Fruit fly (Drosophila melanogaster) whole organism, larva: ENCODE measurements around the gene CG13449.

ENCODE experiments used
- noc ChIP-seq: fragments of 200-800 bp; sonication (Bioruptor generic); optimal IDR thresholded peaks from 3 replicates; lab custom pipeline; 2019; ENCODE audit warnings: missing biosample characterization, mild to moderate bottlenecking, missing genetic modification characterization, moderate library complexity

The CG13449 gene

DNA sequence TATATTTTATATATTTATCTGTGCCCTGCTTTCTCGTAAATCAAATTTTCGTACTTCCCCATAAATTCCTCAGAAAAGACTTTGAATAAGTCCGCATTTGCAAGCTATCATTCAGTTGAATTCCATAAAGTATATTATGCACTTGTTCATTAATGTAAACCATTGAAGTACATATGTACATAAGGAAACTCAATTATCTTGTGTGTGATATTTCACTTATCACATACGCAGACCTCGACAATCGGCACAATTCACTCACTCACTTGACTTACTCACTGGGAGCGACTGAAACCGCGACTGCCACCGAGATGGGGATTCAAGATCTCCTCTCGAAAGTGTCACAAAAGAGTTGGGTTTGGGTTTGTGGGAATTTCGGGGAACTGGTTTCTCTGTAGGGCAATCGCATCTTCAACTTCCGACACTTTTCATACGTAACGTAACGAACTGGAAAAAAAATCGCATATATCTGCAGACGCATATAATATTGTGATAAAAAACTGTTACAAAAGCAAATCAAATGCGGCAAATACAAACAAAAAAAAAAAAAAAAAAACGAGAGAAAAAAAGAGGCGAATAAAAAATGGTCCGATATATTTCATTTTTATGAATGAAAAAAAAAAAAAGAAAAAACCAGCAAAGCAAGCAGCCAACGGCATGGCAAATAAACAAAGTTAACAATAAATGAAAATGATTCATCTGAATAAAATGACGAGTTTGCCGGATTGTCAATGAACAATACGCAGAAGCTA lies 15.4 kb downstream of the CG13449 start:
- TF ChIP-seq noc (tag; lab: Kevin White, UChicago), result no peak

DNA sequence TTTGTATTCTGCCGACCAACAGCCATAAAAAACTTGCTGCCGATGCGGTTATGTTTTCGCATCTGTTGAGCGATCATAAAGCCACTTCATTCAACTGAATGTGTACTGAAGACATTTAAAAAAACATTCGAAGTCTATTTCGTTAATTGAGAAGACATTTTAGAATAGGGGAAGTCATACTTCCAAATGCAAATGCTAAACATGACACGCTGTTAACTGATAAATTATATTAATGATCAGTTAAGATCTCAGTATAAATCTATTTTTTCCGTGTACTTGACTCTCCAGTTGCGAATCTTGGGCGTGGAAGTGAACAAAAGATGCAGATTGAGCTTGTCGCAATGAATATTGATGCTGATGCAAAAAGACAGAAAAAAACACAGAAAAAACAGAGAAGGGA lies 16.6 kb downstream of the CG13449 start:
- TF ChIP-seq noc (tag; lab: Kevin White, UChicago), result no peak

DNA sequence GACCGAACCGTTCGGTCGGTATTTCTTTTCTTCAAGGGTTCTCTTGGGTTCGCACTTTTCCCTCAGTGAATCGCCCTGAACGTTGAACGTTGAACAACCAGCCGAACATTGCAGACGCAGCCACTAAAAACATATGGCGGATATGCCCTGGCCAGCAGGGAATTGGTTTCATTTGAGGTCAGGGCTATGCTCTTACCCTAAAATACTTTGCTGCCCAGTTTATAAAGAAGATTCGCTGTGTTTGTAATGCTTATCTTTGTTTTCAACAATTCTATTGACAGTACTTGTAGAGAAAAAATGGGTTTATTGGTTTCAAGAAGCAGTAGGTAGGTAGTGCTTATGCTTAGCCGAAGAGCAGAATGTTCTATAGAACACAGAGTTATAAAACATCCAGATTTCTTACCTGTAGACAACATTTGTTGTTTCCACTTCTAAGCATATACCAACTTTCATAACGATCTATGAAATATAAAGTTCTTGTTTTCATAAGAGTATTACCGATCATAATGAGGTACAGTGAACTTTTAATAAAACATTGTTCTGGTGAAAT lies 17.4 kb downstream of the CG13449 start:
- no peak for TF ChIP-seq noc (tag; lab: Kevin White, UChicago)

DNA sequence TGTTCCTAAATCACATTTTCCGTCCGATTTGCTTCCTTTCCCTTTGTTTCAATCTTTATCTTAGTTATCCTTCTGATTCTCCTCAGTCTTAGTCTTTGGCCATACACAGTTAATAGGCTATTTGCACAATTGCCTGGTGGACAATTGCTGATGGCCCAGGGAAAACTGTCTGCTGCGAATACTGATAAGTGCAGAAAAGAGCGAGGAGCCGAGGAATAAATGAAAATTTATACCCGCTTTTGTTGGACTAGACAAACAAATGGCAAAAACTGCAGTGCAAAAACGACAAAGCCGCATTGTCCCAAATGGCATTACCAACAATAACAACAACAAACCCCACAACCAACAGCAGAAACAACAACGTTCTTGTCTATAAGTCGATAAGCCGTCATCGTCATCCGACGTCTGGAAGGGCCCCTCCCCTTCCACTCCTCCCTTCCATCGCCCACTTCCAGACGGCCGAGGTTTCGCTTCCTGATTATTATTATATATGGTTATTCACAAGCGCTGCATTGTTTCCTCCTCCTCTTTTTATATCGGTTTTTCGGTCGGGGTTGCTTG lies 18.5 kb downstream of the CG13449 start:
- TF ChIP-seq noc (tag; lab: Kevin White, UChicago), result no peak

DNA sequence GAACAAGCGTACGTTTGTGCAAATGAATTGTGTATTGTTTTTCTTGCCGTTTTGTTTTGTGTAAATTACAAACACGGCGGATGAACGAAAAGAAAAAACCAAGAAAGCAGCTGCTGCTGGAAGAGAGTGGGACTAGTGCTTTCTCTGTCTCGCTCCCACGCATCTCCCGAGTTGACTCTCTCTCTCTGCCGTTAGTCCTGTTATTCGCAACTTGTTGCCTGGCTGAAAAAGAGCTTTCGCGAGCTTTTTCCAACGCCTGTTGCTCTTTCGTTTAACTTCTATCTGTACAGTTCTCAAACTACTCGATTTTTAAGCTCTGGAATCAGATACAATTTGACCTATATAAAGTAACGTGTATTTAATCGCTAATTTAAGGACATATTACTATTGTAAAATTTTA lies 19.2 kb downstream of the CG13449 start:
- no peak for TF ChIP-seq noc (tag; lab: Kevin White, UChicago)

DNA sequence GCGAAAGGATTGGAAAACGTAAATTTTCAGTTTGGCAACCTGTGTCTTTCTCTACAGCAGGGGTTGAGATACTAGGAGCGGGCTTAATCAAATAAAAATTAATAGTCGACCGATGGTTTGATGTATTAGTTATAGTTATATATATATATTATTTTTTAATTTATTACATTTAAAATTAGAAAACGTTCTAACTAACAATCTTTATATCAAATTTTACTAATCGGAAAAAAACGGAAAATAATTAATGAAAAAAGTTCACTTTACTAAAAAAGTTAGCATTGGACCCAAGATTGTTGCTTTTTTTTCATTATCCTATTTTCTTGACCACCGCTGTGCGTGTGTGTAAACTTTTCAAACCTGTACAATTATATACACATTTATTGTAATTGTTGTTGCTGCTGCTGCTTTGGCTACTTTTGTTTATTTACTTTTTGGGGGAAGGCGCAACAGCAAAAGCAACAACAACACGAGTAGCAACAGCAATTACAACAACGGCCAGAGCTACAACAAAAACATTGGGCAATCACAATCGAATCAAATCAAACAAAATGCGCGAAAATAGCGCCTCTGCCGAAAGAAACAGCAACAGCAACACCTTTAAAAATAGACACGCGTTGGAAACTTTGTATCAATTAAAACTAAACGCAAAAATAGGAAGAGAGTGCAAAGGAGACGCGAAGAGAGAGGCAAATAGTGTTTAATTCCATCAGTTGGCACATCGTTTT lies 19.9 kb downstream of the CG13449 start:
- peak; percentile 51 for TF ChIP-seq noc (tag; lab: Kevin White, UChicago)

DNA sequence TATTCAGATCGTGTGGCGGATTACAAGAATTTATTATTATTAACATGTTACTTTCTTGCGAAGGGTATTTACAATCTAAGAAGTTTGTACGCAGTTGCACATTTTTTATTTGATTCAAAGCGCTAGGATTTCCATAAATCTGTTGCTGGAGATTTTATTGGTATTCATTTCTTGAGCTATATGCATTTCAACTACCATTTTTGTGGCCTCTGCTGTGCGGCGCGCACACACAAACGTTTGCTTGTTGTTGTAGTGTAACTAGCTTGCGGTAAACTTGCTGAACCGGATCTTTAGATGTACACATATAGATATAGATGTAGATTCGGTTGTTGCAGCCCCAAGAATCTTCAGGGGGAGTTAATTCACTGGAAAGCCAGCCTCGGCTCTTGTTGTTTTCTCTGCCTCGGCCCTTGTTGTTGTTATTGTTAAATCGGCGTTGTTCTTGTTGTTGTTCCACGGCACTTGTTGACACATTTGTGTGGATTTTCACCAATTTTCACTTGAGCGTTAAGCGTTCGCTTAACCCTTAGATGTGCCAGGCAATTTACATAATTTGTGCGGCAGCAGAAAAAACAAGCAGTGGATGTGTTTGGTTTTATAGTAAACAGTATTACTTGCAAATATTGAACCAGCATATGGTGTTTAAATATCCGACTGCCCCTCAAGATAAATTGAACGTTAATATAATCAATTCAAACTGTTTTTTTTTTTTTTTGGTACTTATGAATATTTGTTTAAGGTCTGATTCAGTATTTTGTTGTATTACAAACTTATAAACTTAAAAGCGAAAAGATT lies 21.6 kb downstream of the CG13449 start:
- TF ChIP-seq noc (tag; lab: Kevin White, UChicago), result no peak

DNA sequence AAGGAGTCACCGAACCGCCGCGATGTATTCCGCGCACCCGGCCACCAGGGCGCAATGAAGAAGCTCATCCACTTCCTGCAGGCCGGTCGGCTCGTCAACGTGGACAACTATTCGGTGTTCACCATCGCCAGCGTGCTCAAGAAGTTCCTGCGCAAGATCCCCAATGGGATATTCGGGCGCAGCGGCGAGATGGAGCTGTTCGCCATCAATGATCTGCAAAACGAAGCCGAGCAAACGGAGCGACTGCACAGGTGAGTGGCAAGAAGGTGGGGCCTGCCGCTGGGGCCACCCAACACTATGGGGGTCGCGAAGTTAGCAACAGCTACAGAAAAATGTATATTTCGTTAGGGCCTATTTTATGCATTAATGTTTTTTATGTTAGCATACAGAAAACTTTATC lies 22.9 kb downstream of the CG13449 start:
- TF ChIP-seq noc (tag; lab: Kevin White, UChicago), result no peak

DNA sequence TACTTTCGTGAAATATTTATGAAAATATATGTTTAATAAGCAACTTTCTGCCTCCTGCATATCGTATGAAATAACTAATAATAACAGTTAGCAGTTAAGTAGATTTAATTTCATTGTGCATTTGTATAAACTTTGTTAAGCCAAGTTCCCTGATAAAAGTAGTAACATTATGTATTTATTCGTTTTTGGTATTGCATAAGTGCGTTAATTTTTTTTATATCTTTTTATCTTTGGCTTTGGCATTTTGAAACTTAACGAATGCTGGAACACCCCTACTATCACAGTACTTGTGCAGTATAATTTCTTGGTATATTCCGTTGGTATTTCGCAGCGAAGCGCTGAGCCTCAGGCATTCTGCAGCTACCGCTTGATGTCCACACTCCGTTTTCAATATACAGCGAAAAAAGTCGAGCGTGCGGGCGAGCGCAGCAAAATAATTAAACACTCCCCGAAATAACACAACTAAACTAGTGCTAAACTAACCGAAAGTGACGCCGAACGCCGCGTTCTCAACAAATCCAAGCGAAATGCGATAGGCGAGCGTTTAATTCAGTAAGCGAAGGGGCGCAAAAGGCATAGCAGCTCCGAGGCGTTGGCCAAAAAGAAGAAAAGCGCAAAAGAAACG lies 24.0 kb downstream of the CG13449 start, which contains the start of gene RhoGAP71E:
Gene RhoGAP71E (plus strand): TSS at position 347 of the 625 bp plus-strand sequence.
- peak; percentile 56 for TF ChIP-seq noc (tag; lab: Kevin White, UChicago)

DNA sequence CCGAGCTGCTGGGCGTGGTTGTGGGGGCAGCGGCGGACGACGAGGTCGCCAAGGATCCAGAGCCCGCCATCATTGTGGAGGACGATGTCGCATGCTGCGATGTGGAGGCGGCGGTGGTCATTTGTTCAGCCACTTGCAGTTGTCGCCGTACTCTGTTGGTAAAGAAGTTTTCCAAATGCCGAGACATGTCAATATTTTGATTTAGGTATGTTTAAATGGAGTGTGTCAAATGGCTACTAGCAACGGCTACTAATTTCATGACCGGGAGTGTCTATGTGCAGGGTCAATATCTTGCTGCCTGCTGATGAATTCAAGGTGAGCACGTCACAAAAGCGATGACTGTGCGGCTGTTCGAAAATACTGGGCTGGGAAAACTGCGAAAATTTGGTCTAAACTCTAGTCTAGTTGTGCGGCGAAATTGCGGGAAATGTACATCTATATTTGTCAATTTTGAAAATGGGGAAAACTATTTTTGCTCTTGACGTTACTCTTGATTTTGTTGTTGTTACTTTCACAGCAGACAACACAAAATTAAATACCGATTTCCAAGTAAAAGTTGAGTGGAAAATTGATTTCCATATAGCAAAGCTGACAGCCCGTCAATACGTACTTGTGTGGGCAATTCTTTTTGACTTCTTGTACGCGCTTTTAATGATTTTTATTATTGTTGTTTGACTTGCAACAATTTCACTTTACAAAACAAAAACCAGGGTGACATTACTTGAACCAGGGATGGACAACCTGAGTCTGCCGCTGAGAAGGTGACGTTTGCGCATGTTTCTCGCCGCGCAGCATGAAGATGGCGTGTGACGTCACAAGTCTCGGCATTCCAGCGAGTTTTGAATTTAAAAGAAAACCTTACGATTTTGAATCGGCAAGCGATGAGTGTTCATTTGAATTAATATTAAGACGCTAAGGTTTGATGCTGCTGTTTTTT lies 24.9 kb downstream of the CG13449 start, which contains the start of gene CG7656:
Gene CG7656 (minus strand): TSS at position 731 of the 937 bp plus-strand sequence.
- peak; percentile 52 for TF ChIP-seq noc (tag; lab: Kevin White, UChicago)

DNA sequence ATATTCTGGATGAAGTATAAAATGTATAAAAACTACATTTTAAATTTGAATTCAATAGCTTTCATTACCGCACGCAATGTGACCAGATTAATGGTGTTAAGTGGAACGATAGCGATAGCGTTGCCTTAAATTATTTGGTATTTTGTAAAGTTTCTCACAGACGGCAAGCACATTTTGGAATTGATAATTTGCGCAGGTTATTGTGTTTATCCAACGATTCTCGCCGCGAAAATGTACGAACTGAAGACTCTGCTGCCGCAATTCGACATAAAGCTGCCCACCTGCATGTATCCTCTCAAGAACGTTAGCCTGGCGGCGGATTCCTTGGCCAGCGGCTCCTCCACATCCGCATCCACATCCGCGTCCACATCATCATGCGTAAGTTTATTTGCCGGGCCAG lies 29.1 kb downstream of the CG13449 start, which contains the start of gene AIMP2:
Gene AIMP2 (plus strand): TSS at position 135 of the 400 bp plus-strand sequence.
- TF ChIP-seq noc (tag; lab: Kevin White, UChicago), result no peak

DNA sequence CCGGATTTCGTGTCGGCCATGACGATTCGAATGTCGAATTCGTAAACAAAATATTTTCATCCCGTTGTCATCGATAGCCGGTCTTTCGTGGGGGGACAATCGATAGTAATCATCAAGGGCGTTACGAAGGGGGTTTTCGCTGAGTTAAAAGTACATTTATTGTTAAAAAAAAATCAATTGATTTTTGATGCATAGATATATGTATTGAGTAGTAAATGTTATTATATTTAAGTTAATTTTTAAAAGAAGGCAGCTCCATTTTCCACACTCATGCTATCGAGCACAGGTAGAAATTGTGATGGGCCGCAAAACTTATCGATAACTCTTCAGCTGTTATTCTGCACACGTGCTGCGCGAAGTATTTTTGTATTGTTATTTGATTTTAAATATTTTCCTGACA lies 32.1 kb downstream of the CG13449 start, which contains the start of the genes mrn and CG12301:
Gene mrn (minus strand): TSS at position 51 of the 400 bp plus-strand sequence.
Gene CG12301 (plus strand): TSS at position 314 of the 400 bp plus-strand sequence.
- no peak for TF ChIP-seq noc (tag; lab: Kevin White, UChicago)

DNA sequence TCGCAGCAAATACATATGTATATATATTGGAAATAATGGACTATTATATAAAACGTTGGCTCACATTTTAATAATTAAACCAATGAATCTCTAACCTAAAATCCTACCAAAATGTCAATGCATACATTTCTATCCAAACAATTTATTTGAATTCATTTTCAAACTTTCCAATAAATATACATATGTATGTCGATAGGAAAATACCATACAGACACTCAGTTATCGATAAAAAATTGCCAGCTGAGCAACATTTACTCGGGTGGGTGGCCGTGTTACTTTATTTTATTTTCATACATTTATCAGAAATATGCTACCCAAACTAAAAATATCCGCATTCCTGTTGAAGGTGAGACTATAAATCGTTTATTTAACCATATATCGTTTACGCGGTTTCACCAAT lies 36.3 kb downstream of the CG13449 start, which contains the start of gene Ufsp2:
Gene Ufsp2 (plus strand): TSS at position 214 of the 400 bp plus-strand sequence.
- TF ChIP-seq noc (tag; lab: Kevin White, UChicago), result no peak
